Fruit fly (Drosophila melanogaster): ENCODE results near the gene CG34292.

dm6 chr3R:27018187-27018586 is 43.8 kb upstream of the CG34292 start, which contains the start of gene CG17192:
- no peak for TF ChIP-seq psq (optimal IDR thresholded peaks at IDR 0.05)
- TF ChIP-seq EcR (GFP tag; optimal IDR thresholded peaks at IDR 0.05) = no peak
- TF ChIP-seq usp (GFP tag; optimal IDR thresholded peaks at IDR 0.05) = no peak
